Fruit fly (Drosophila melanogaster): ENCODE results near the gene Med.

- no peak for TF ChIP-seq CG5204 (GFP tag; optimal IDR thresholded peaks at IDR 0.05)
- TF ChIP-seq CG7101 (tag; optimal IDR thresholded peaks at IDR 0.05), result no peak
- no peak for TF ChIP-seq CG11617 (GFP tag; optimal IDR thresholded peaks at IDR 0.05)
- TF ChIP-seq Clk (GFP tag; optimal IDR thresholded peaks at IDR 0.05), result no peak
- TF ChIP-seq tj (GFP tag; optimal IDR thresholded peaks at IDR 0.05), result no peak
- TF ChIP-seq cic (GFP tag; optimal IDR thresholded peaks at IDR 0.05), result no peak
- TF ChIP-seq CG14711 (tag; optimal IDR thresholded peaks at IDR 0.05), result no peak
Measured at dm6 chr3R:31630376-31630775, 19.5 kb downstream of the Med start.
